Fruit fly (Drosophila melanogaster): ENCODE results near the gene CG31198.

DNA sequence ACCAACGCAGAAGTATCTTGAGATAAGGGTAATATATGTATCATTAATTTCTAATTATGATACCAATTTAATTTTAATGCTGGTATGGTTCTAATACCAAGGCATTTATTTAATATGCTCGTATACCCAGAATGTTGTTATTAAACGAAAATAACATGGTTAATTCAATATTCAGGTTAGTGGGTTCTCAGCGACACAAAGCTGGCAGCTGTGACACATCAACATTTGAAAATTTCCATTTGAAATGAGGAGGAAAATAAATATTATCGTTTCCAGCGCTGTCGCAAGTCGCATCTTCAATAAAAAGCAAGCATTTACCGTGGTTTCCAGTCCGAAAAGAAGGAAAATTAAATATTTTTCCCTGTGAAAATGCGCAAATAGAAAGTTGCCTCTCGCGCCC, 23.2 kb upstream of the CG31198 start:
- TF ChIP-seq psq (optimal IDR thresholded peaks at IDR 0.05) = no peak
- TF ChIP-seq ttk (optimal IDR thresholded peaks at IDR 0.05) = no peak
- no peak for TF ChIP-seq insv (optimal IDR thresholded peaks at IDR 0.05)

Data from Kc167 (cell line).